Fruit fly (Drosophila melanogaster) whole organism, embryonic: ENCODE data around the gene Art9.

Experiments
- Asciz ChIP-seq: fragments of 200-800 bp; sonication (Bioruptor generic); optimal IDR thresholded peaks from 2 replicates; lab custom pipeline; 2017; ENCODE audit warnings: missing biosample characterization, mild to moderate bottlenecking, missing genetic modification characterization, missing genetic modification reagents
- Atf-2 ChIP-seq: fragments of 200-800 bp; sonication (Bioruptor generic); optimal IDR thresholded peaks from 2 replicates; lab custom pipeline; 2016; ENCODE audit warnings: missing biosample characterization, missing genetic modification characterization
- BEAF-32 ChIP-seq: fragments of 200-800 bp; sonication (Bioruptor generic); optimal IDR thresholded peaks from 3 replicates; lab custom pipeline; 2017; ENCODE audit warnings: missing biosample characterization, missing genetic modification characterization, mild to moderate bottlenecking, moderate library complexity, missing genetic modification reagents
- Bdp1 ChIP-seq: fragments of 200-800 bp; sonication (Bioruptor generic); optimal IDR thresholded peaks from 3 replicates; lab custom pipeline; 2016; ENCODE audit warnings: missing biosample characterization, missing genetic modification characterization
- Blimp-1 ChIP-seq: fragments of 200-800 bp; sonication (Bioruptor generic); optimal IDR thresholded peaks from 3 replicates; lab custom pipeline; 2018; ENCODE audit warnings: missing biosample characterization, missing genetic modification characterization, mild to moderate bottlenecking, moderate library complexity, missing genetic modification reagents
- CG10543 ChIP-seq: fragments of 200-800 bp; sonication (Bioruptor generic); optimal IDR thresholded peaks from 3 replicates; lab custom pipeline; 2017; ENCODE audit warnings: missing biosample characterization, mild to moderate bottlenecking, missing genetic modification characterization, moderate library complexity
- CG12769 ChIP-seq: fragments of 200-800 bp; sonication (Bioruptor generic); optimal IDR thresholded peaks from 2 replicates; lab custom pipeline; 2019; ENCODE audit warnings: missing biosample characterization, mild to moderate bottlenecking, missing genetic modification characterization, moderate library complexity
- CG14050 ChIP-seq: fragments of 200-800 bp; sonication (Bioruptor generic); IDR thresholded peaks from 3 replicates; pipeline ENCODE4 v1.3.6; 2022; ENCODE audit warnings: missing biosample characterization, missing genetic modification characterization
- CG15011 ChIP-seq: fragments of 200-800 bp; sonication (Bioruptor generic); optimal IDR thresholded peaks from 3 replicates; lab custom pipeline; 2018; ENCODE audit warnings: missing biosample characterization, mild to moderate bottlenecking, missing genetic modification characterization
- CG15479 ChIP-seq: fragments of 200-800 bp; sonication (Bioruptor generic); optimal IDR thresholded peaks from 3 replicates; lab custom pipeline; 2019; ENCODE audit warnings: missing biosample characterization, mild to moderate bottlenecking, missing genetic modification characterization, moderate library complexity
- CG1603 ChIP-seq: fragments of 200-800 bp; sonication (Bioruptor generic); optimal IDR thresholded peaks from 2 replicates; lab custom pipeline; 2019; ENCODE audit warnings: missing biosample characterization, mild to moderate bottlenecking, missing genetic modification characterization, moderate library complexity
- CG17385 ChIP-seq: fragments of 200-800 bp; sonication (Bioruptor generic); optimal IDR thresholded peaks from 3 replicates; lab custom pipeline; 2018; ENCODE audit warnings: missing biosample characterization, mild to moderate bottlenecking, missing genetic modification characterization
- CG31224 ChIP-seq: fragments of 200-800 bp; sonication (Bioruptor generic); IDR thresholded peaks from 2 replicates; pipeline ENCODE4 v1.3.6; 2022; ENCODE audit warnings: missing biosample characterization, missing genetic modification characterization
- CG33213 ChIP-seq: fragments of 200-800 bp; sonication (Bioruptor generic); optimal IDR thresholded peaks from 3 replicates; lab custom pipeline; 2016; ENCODE audit warnings: missing biosample characterization, missing genetic modification characterization
- CG33557 ChIP-seq: fragments of 200-800 bp; sonication (Bioruptor generic); optimal IDR thresholded peaks from 2 replicates; lab custom pipeline; 2019; ENCODE audit warnings: missing biosample characterization, mild to moderate bottlenecking, missing genetic modification characterization, moderate library complexity
- CG4282 ChIP-seq: fragments of 200-800 bp; sonication (Bioruptor generic); optimal IDR thresholded peaks from 2 replicates; lab custom pipeline; 2016; ENCODE audit warnings: missing biosample characterization, missing genetic modification characterization
- CG4707 ChIP-seq: fragments of 200-800 bp; sonication (Bioruptor generic); optimal IDR thresholded peaks from 2 replicates; lab custom pipeline; 2018; ENCODE audit warnings: missing biosample characterization, mild to moderate bottlenecking, missing genetic modification characterization, moderate library complexity
- CG6765 ChIP-seq: fragments of 200-800 bp; sonication (Bioruptor generic); optimal IDR thresholded peaks from 3 replicates; lab custom pipeline; 2017; ENCODE audit warnings: missing biosample characterization, mild to moderate bottlenecking, missing genetic modification characterization
- CG6791 ChIP-seq: fragments of 200-800 bp; sonication (Bioruptor generic); IDR thresholded peaks from 3 replicates; pipeline ENCODE4 v1.3.6; 2022; ENCODE audit warnings: missing biosample characterization, missing genetic modification characterization; ENCODE audit not compliant: partially characterized antibody
- CG7357 ChIP-seq: fragments of 200-800 bp; sonication (Bioruptor generic); IDR thresholded peaks from 3 replicates; pipeline ENCODE4 v1.3.6; 2022; ENCODE audit warnings: missing biosample characterization, missing genetic modification characterization
- CG7745 ChIP-seq: fragments of 200-800 bp; sonication (Bioruptor generic); optimal IDR thresholded peaks from 2 replicates; lab custom pipeline; 2018; ENCODE audit warnings: missing biosample characterization, mild to moderate bottlenecking, missing genetic modification characterization, moderate library complexity
- CG8765 ChIP-seq: fragments of 200-800 bp; sonication (Bioruptor generic); IDR thresholded peaks from 2 replicates; pipeline ENCODE4 v1.3.6; 2022; ENCODE audit warnings: missing biosample characterization, missing genetic modification characterization
- CG9817 ChIP-seq: fragments of 200-800 bp; sonication (Bioruptor generic); optimal IDR thresholded peaks from 2 replicates; lab custom pipeline; 2018; ENCODE audit warnings: missing biosample characterization, mild to moderate bottlenecking, missing genetic modification characterization, moderate library complexity
- CoRest ChIP-seq: fragments of 200-800 bp; sonication (Bioruptor generic); optimal IDR thresholded peaks from 3 replicates; lab custom pipeline; 2018; ENCODE audit warnings: missing biosample characterization, mild to moderate bottlenecking, missing genetic modification characterization, moderate library complexity
- Dad ChIP-seq: fragments of 200-800 bp; sonication (Bioruptor generic); optimal IDR thresholded peaks from 3 replicates; lab custom pipeline; 2016; ENCODE audit warnings: missing biosample characterization, missing genetic modification characterization
- Dfd ChIP-seq, 2 experiments: fragments of >200 bp; optimal IDR thresholded peaks; 2 replicates each; lab custom pipeline; 2017; ENCODE audit warnings: missing biosample characterization in 2 of 2, missing genetic modification characterization in 2 of 2
- Dll ChIP-seq: fragments of 200-800 bp; sonication (Bioruptor generic); IDR thresholded peaks from 4 replicates; pipeline ENCODE4 v1.3.6; 2022; ENCODE audit warnings: missing biosample characterization, missing genetic modification characterization; ENCODE audit not compliant: partially characterized antibody
- Ets65A ChIP-seq: fragments of 200-800 bp; sonication (Bioruptor generic); peaks from one replicate; lab custom pipeline; 2016; ENCODE audit warnings: missing biosample characterization, missing genetic modification characterization
- Gsc ChIP-seq: fragments of 200-800 bp; sonication (Bioruptor generic); IDR thresholded peaks from 2 replicates; pipeline ENCODE4 v1.3.6; 2022; ENCODE audit warnings: missing biosample characterization, missing genetic modification characterization
- Gug ChIP-seq: fragments of 200-800 bp; sonication (Bioruptor generic); IDR thresholded peaks from 4 replicates; pipeline ENCODE4 v1.3.6; 2022; ENCODE audit warnings: missing biosample characterization, missing genetic modification characterization
- HLH3B ChIP-seq: fragments of 200-800 bp; sonication (Bioruptor generic); IDR thresholded peaks from 2 replicates; pipeline ENCODE4 v1.3.6; 2022; ENCODE audit warnings: missing biosample characterization, missing genetic modification characterization
- Hmx ChIP-seq: fragments of 200-800 bp; sonication (Bioruptor generic); optimal IDR thresholded peaks from 2 replicates; lab custom pipeline; 2016; ENCODE audit warnings: missing biosample characterization, missing genetic modification characterization
- Ravus ChIP-seq: fragments of 200-800 bp; sonication (Bioruptor generic); IDR thresholded peaks from 2 replicates; pipeline ENCODE4 v1.3.6; 2022; ENCODE audit warnings: missing biosample characterization, missing genetic modification characterization
- Sox102F ChIP-seq: fragments of 200-800 bp; sonication (Bioruptor generic); optimal IDR thresholded peaks from 2 replicates; lab custom pipeline; 2018; ENCODE audit warnings: missing biosample characterization, mild to moderate bottlenecking, missing genetic modification characterization, moderate library complexity
- aop ChIP-seq: fragments of 200-800 bp; sonication (Bioruptor generic); IDR thresholded peaks from 2 replicates; pipeline ENCODE4 v1.3.6; 2022; ENCODE audit warnings: missing biosample characterization, missing genetic modification characterization
- ato ChIP-seq: fragments of 200-800 bp; sonication (Bioruptor generic); IDR thresholded peaks from 2 replicates; pipeline ENCODE4 v1.3.6; 2022; ENCODE audit warnings: missing biosample characterization, missing genetic modification characterization; ENCODE audit not compliant: partially characterized antibody
- chm ChIP-seq: fragments of 200-800 bp; sonication (Bioruptor generic); IDR thresholded peaks from 2 replicates; pipeline ENCODE4 v1.3.6; 2022; ENCODE audit warnings: missing biosample characterization, missing genetic modification characterization
- chn ChIP-seq: fragments of 200-800 bp; sonication (Bioruptor generic); optimal IDR thresholded peaks from 2 replicates; lab custom pipeline; 2016; ENCODE audit warnings: missing biosample characterization, missing genetic modification characterization
- ci ChIP-seq: fragments of 200-800 bp; sonication (Bioruptor generic); IDR thresholded peaks from 3 replicates; pipeline ENCODE4 v1.3.6; 2022; ENCODE audit warnings: missing biosample characterization, missing genetic modification characterization
- fu2 ChIP-seq: fragments of 200-800 bp; sonication (Bioruptor generic); optimal IDR thresholded peaks from 2 replicates; lab custom pipeline; 2016; ENCODE audit warnings: missing biosample characterization, missing genetic modification characterization
- gce ChIP-seq: fragments of 200-800 bp; sonication (Bioruptor generic); IDR thresholded peaks from 3 replicates; pipeline ENCODE4 v1.3.6; 2022; ENCODE audit warnings: missing biosample characterization, missing genetic modification characterization
- gfzf ChIP-seq: fragments of 200-800 bp; sonication (Bioruptor generic); optimal IDR thresholded peaks from 2 replicates; lab custom pipeline; 2016; ENCODE audit warnings: missing biosample characterization, mild to moderate bottlenecking, missing genetic modification characterization, moderate library complexity
- knrl ChIP-seq: fragments of 200-800 bp; sonication (Bioruptor generic); IDR thresholded peaks from 3 replicates; pipeline ENCODE4 v1.3.6; 2022; ENCODE audit warnings: missing biosample characterization, missing genetic modification characterization; ENCODE audit not compliant: partially characterized antibody
- nerfin-1 ChIP-seq: fragments of 200-800 bp; sonication (Bioruptor generic); optimal IDR thresholded peaks from 3 replicates; lab custom pipeline; 2019; ENCODE audit warnings: missing biosample characterization, mild to moderate bottlenecking, missing genetic modification characterization, moderate library complexity
- pb ChIP-seq: fragments of 200-800 bp; sonication (Bioruptor generic); optimal IDR thresholded peaks from 3 replicates; lab custom pipeline; 2016; ENCODE audit warnings: missing biosample characterization, missing genetic modification characterization
- prd ChIP-seq, 3 experiments: fragments of >200 bp in 2 of 3; fragments of 200-800 bp in 1 of 3; sonication (Bioruptor generic) in 1 of 3; optimal IDR thresholded peaks in 2 of 3; IDR thresholded peaks in 1 of 3; 2 replicates in 2 of 3; 3 replicates in 1 of 3; pipeline versions ENCODE4 v1.3.6 to Lab custom; 2017 to 2022; ENCODE audit warnings: missing biosample characterization in 1 of 3, missing genetic modification characterization in 1 of 3
- sens-2 ChIP-seq: fragments of 200-800 bp; sonication (Bioruptor generic); IDR thresholded peaks from 2 replicates; pipeline ENCODE4 v1.3.6; 2022; ENCODE audit warnings: missing biosample characterization, missing genetic modification characterization
- toy ChIP-seq: fragments of 200-800 bp; sonication (Bioruptor generic); IDR thresholded peaks from 2 replicates; pipeline ENCODE4 v1.3.6; 2022; ENCODE audit warnings: missing biosample characterization, missing genetic modification characterization
- tup ChIP-seq: fragments of 200-800 bp; sonication (Bioruptor generic); optimal IDR thresholded peaks from 2 replicates; lab custom pipeline; 2016; ENCODE audit warnings: missing biosample characterization, mild to moderate bottlenecking, missing genetic modification characterization, moderate library complexity
- vfl ChIP-seq: fragments of 200-800 bp; sonication (Bioruptor generic); optimal IDR thresholded peaks from 2 replicates; lab custom pipeline; 2016; ENCODE audit warnings: missing biosample characterization, missing genetic modification characterization

Gene Art9

DNA sequence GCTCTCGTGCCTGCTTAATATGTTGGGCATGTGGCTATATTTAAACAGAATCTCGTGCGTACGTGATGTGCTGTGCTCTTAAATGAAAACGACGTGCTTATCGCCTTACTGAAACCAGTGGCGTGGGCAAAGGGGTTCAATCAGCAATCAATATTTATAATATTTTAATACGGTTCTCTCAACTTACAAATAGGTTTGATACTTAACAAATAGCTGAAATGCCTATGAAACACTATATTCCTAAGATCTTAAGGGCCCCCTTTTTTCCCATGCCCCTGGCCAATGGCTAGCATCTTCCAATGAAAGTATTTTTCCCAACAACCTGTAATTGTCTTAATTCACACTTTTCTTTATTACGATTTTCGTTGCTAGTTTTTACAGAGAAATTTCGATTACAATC lies 27.6 kb downstream of the Art9 start (continued):
- TF ChIP-seq HLH3B (GFP tag; lab: Robert Waterston, UW): peak; percentile 75
- no peak for TF ChIP-seq gce (GFP tag; lab: Robert Waterston, UW)
- peak; percentile 36 for TF ChIP-seq Dad
- peak; percentile 12 for TF ChIP-seq CG4707
- peak; percentile 87 for TF ChIP-seq CG8765 (GFP tag; lab: Robert Waterston, UW)
- peak; percentile 73 for TF ChIP-seq sens-2
- TF ChIP-seq Asciz (GFP tag; lab: Kevin White, UChicago): no peak
- TF ChIP-seq CG17385 (GFP tag; lab: Kevin White, UChicago): peak; percentile 52
- no peak for TF ChIP-seq Bdp1 (GFP tag; lab: Kevin White, UChicago)
- TF ChIP-seq CG33213: peak; percentile 26
- TF ChIP-seq Blimp-1 (GFP tag; lab: Kevin White, UChicago): peak; percentile 82
- no peak for TF ChIP-seq knrl
- TF ChIP-seq CG6791: no peak
- TF ChIP-seq Hmx (GFP tag; lab: Kevin White, UChicago): no peak
- TF ChIP-seq CG6765 (GFP tag; lab: Kevin White, UChicago): no peak
- peak; percentile 64 for TF ChIP-seq CG9817 (tag; lab: Kevin White, UChicago)
- TF ChIP-seq CG12769 (tag; lab: Kevin White, UChicago): peak; percentile 20
- no peak for TF ChIP-seq ato
- no peak for TF ChIP-seq Gsc
- no peak for TF ChIP-seq CG7745 (tag; lab: Kevin White, UChicago)
- TF ChIP-seq prd (optimal IDR thresholded peaks at IDR 0.05; lab: Kevin White, UChicago): no peak
- TF ChIP-seq prd (GFP tag; IDR thresholded peaks at IDR 0.05; lab: Robert Waterston, UW): peak; percentile 94
- no peak for TF ChIP-seq Dll (GFP tag; lab: Robert Waterston, UW)
- TF ChIP-seq CG7357 (GFP tag; lab: Robert Waterston, UW): peak; percentile 47; the same call in 1 of the 3 replicates
- TF ChIP-seq CG15011 (GFP tag; lab: Kevin White, UChicago): peak; percentile 42
- TF ChIP-seq Ets65A (GFP tag; lab: Kevin White, UChicago): peak; percentile 94
- no peak for TF ChIP-seq CG10543 (GFP tag; lab: Kevin White, UChicago)
- no peak for TF ChIP-seq tup (GFP tag; lab: Kevin White, UChicago)
- no peak for TF ChIP-seq vfl
- peak; percentile 41; the same call in 2 of the 3 replicates for TF ChIP-seq CG14050 (GFP tag; lab: Robert Waterston, UW)
- TF ChIP-seq toy: no peak
- TF ChIP-seq Dfd (GFP tag; optimal IDR thresholded peaks at IDR 0.05; lab: Kevin White, UChicago): no peak
- no peak for TF ChIP-seq Atf-2
- TF ChIP-seq Sox102F (GFP tag; lab: Kevin White, UChicago): peak; percentile 70
- no peak for TF ChIP-seq BEAF-32 (GFP tag; lab: Kevin White, UChicago)
- peak; percentile 53 for TF ChIP-seq nerfin-1 (tag; lab: Kevin White, UChicago)
- TF ChIP-seq Ravus (GFP tag; lab: Robert Waterston, UW): no peak
- TF ChIP-seq ci (GFP tag; lab: Robert Waterston, UW): peak; percentile 85
- peak; percentile 71 for TF ChIP-seq CG33557 (GFP tag; lab: Kevin White, UChicago)
- TF ChIP-seq CoRest (tag; lab: Kevin White, UChicago): peak; percentile 72
- no peak for TF ChIP-seq pb (GFP tag; lab: Kevin White, UChicago)
- no peak for TF ChIP-seq gfzf (GFP tag; lab: Kevin White, UChicago)
- TF ChIP-seq Gug (GFP tag; lab: Robert Waterston, UW): peak; percentile 73
- no peak for TF ChIP-seq aop
- no peak for TF ChIP-seq fu2 (GFP tag; lab: Kevin White, UChicago)
- peak; percentile 71 for TF ChIP-seq CG1603 (tag; lab: Kevin White, UChicago)
- TF ChIP-seq chn (GFP tag; lab: Kevin White, UChicago): peak; percentile 58
- no peak for TF ChIP-seq CG15479 (GFP tag; lab: Kevin White, UChicago)
- peak; percentile 85 for TF ChIP-seq chm
- peak; percentile 64 for TF ChIP-seq CG31224 (GFP tag; lab: Robert Waterston, UW)
- no peak for TF ChIP-seq CG4282
